Fruit fly (Drosophila melanogaster) whole organism, embryonic: ENCODE results near the gene CG4914.

Experiments
- Atf3 ChIP-seq: fragments of 200-800 bp; sonication (Bioruptor generic); optimal IDR thresholded peaks from 3 replicates; lab custom pipeline; 2016; ENCODE audit warnings: missing biosample characterization, missing genetic modification characterization
- C15 ChIP-seq: fragments of 200-800 bp; sonication (Bioruptor generic); IDR thresholded peaks from 3 replicates; pipeline ENCODE4 v1.3.6; 2022; ENCODE audit warnings: missing biosample characterization, missing genetic modification characterization
- CG10959 ChIP-seq: fragments of 200-800 bp; sonication (Bioruptor generic); IDR thresholded peaks from 2 replicates; pipeline ENCODE4 v1.3.6; 2022; ENCODE audit warnings: missing biosample characterization, missing genetic modification characterization
- CG12236 ChIP-seq: fragments of 200-800 bp; sonication (Bioruptor generic); optimal IDR thresholded peaks from 2 replicates; lab custom pipeline; 2016; ENCODE audit warnings: missing biosample characterization, missing genetic modification characterization
- CG12769 ChIP-seq: fragments of 200-800 bp; sonication (Bioruptor generic); optimal IDR thresholded peaks from 2 replicates; lab custom pipeline; 2019; ENCODE audit warnings: missing biosample characterization, mild to moderate bottlenecking, missing genetic modification characterization, moderate library complexity
- CG12942 ChIP-seq: fragments of 200-800 bp; sonication (Bioruptor generic); optimal IDR thresholded peaks from 3 replicates; lab custom pipeline; 2016; ENCODE audit warnings: missing biosample characterization, missing genetic modification characterization
- CG13296 ChIP-seq: fragments of 200-800 bp; sonication (Bioruptor generic); optimal IDR thresholded peaks from 3 replicates; lab custom pipeline; 2018; ENCODE audit warnings: missing biosample characterization, mild to moderate bottlenecking, missing genetic modification characterization
- CG13894 ChIP-seq: fragments of 200-800 bp; sonication (Bioruptor generic); optimal IDR thresholded peaks from 3 replicates; lab custom pipeline; 2018; ENCODE audit warnings: missing biosample characterization, mild to moderate bottlenecking, missing genetic modification characterization, moderate library complexity
- CG1529 ChIP-seq: fragments of 200-800 bp; sonication (Bioruptor generic); optimal IDR thresholded peaks from 3 replicates; lab custom pipeline; 2018; ENCODE audit warnings: missing biosample characterization, missing genetic modification characterization
- CG15601 ChIP-seq: fragments of 200-800 bp; sonication (Bioruptor generic); optimal IDR thresholded peaks from 3 replicates; lab custom pipeline; 2019; ENCODE audit warnings: missing biosample characterization, mild to moderate bottlenecking, missing genetic modification characterization, moderate library complexity
- CG18262 ChIP-seq: fragments of 200-800 bp; optimal IDR thresholded peaks from 3 replicates; lab custom pipeline; 2019; ENCODE audit warnings: missing biosample characterization, mild to moderate bottlenecking, missing genetic modification characterization, moderate library complexity
- CG1832 ChIP-seq: fragments of 200-800 bp; sonication (Bioruptor generic); optimal IDR thresholded peaks from 2 replicates; lab custom pipeline; 2017; ENCODE audit warnings: missing biosample characterization, mild to moderate bottlenecking, missing genetic modification characterization, inconsistent platforms
- CG18599 ChIP-seq: fragments of 200-800 bp; sonication (Bioruptor generic); optimal IDR thresholded peaks from 3 replicates; lab custom pipeline; 2017; ENCODE audit warnings: missing biosample characterization, missing genetic modification characterization, mild to moderate bottlenecking, moderate library complexity, missing genetic modification reagents
- CG34376 ChIP-seq: fragments of 200-800 bp; sonication (Bioruptor generic); optimal IDR thresholded peaks from 2 replicates; lab custom pipeline; 2018; ENCODE audit warnings: missing biosample characterization, mild to moderate bottlenecking, missing genetic modification characterization
- CG4328 ChIP-seq: fragments of 200-800 bp; sonication (Bioruptor generic); optimal IDR thresholded peaks from 3 replicates; lab custom pipeline; 2017; ENCODE audit warnings: missing biosample characterization, missing genetic modification reagents, missing genetic modification characterization
- CG5180 ChIP-seq: fragments of 200-800 bp; sonication (Bioruptor generic); optimal IDR thresholded peaks from 3 replicates; lab custom pipeline; 2017; ENCODE audit warnings: missing biosample characterization, missing genetic modification characterization, mild to moderate bottlenecking, moderate library complexity, missing genetic modification reagents
- CG7745 ChIP-seq: fragments of 200-800 bp; sonication (Bioruptor generic); optimal IDR thresholded peaks from 2 replicates; lab custom pipeline; 2018; ENCODE audit warnings: missing biosample characterization, mild to moderate bottlenecking, missing genetic modification characterization, moderate library complexity
- CG8359 ChIP-seq: fragments of 200-800 bp; sonication (Bioruptor generic); optimal IDR thresholded peaks from 2 replicates; lab custom pipeline; 2017; ENCODE audit warnings: missing biosample characterization, mild to moderate bottlenecking, missing genetic modification characterization, borderline replicate concordance
- CG8924 ChIP-seq: fragments of 200-800 bp; optimal IDR thresholded peaks from 3 replicates; lab custom pipeline; 2019; ENCODE audit warnings: missing biosample characterization, mild to moderate bottlenecking, missing genetic modification characterization, moderate library complexity
- CoRest ChIP-seq: fragments of 200-800 bp; sonication (Bioruptor generic); optimal IDR thresholded peaks from 3 replicates; lab custom pipeline; 2018; ENCODE audit warnings: missing biosample characterization, mild to moderate bottlenecking, missing genetic modification characterization, moderate library complexity
- ERR ChIP-seq: fragments of 200-800 bp; sonication (Bioruptor generic); optimal IDR thresholded peaks from 2 replicates; lab custom pipeline; 2016; ENCODE audit warnings: missing biosample characterization, missing genetic modification characterization
- Eip74EF ChIP-seq, 2 experiments: fragments of 200-800 bp in 1 of 2; fragments of >200 bp in 1 of 2; sonication (Bioruptor generic) in 1 of 2; optimal IDR thresholded peaks; 2 replicates each; lab custom pipeline; 2017 to 2019; ENCODE audit warnings: missing biosample characterization in 2 of 2, missing genetic modification characterization in 2 of 2, mild to moderate bottlenecking in 1 of 2, moderate library complexity in 1 of 2
- Ets65A ChIP-seq: fragments of 200-800 bp; sonication (Bioruptor generic); peaks from one replicate; lab custom pipeline; 2016; ENCODE audit warnings: missing biosample characterization, missing genetic modification characterization
- GATAe ChIP-seq: fragments of 200-800 bp; sonication (Bioruptor generic); conservative IDR thresholded peaks from 2 replicates; pipeline ENCODE4 v1.3.6; 2022; ENCODE audit warnings: missing biosample characterization, missing genetic modification characterization
- HLH4C ChIP-seq: fragments of 200-800 bp; sonication (Bioruptor generic); IDR thresholded peaks from 3 replicates; pipeline ENCODE4 v1.3.6; 2022; ENCODE audit warnings: missing biosample characterization, missing genetic modification characterization; ENCODE audit not compliant: partially characterized antibody
- Lim3 ChIP-seq: fragments of 200-800 bp; sonication (Bioruptor generic); IDR thresholded peaks from 2 replicates; pipeline ENCODE4 v1.3.6; 2022; ENCODE audit warnings: missing biosample characterization, missing genetic modification characterization
- MBD-R2 ChIP-seq: fragments of 200-800 bp; sonication (Bioruptor generic); IDR thresholded peaks from 2 replicates; pipeline ENCODE4 v1.3.6; 2022; ENCODE audit warnings: missing biosample characterization, missing genetic modification characterization
- Med ChIP-seq: fragments of 200-800 bp; sonication (Bioruptor generic); peaks from one replicate; lab custom pipeline; 2016; ENCODE audit warnings: missing biosample characterization, missing genetic modification characterization, mild to moderate bottlenecking, inconsistent platforms, moderate library complexity
- Neu2 ChIP-seq: fragments of 200-800 bp; sonication (Bioruptor generic); optimal IDR thresholded peaks from 3 replicates; lab custom pipeline; 2016; ENCODE audit warnings: missing biosample characterization, missing genetic modification characterization, borderline replicate concordance
- Pdp1 ChIP-seq, 2 experiments: fragments of 200-800 bp; sonication (Bioruptor generic); optimal IDR thresholded peaks; 3 replicates each; lab custom pipeline; 2016; ENCODE audit warnings: missing biosample characterization in 2 of 2, missing genetic modification characterization in 2 of 2, mild to moderate bottlenecking in 1 of 2, moderate library complexity in 1 of 2
- Usf ChIP-seq: fragments of 200-800 bp; sonication (Bioruptor generic); optimal IDR thresholded peaks from 2 replicates; lab custom pipeline; 2017; ENCODE audit warnings: missing genotype, missing biosample characterization, missing genetic modification characterization
- YL-1 ChIP-seq: fragments of 200-800 bp; sonication (Bioruptor generic); optimal IDR thresholded peaks from 3 replicates; lab custom pipeline; 2017; ENCODE audit warnings: missing biosample characterization, mild to moderate bottlenecking, missing genetic modification characterization
- aop ChIP-seq: fragments of 200-800 bp; sonication (Bioruptor generic); IDR thresholded peaks from 2 replicates; pipeline ENCODE4 v1.3.6; 2022; ENCODE audit warnings: missing biosample characterization, missing genetic modification characterization
- ash1 ChIP-seq: fragments of 200-800 bp; sonication (Bioruptor generic); optimal IDR thresholded peaks from 2 replicates; lab custom pipeline; 2018; ENCODE audit warnings: missing biosample characterization, mild to moderate bottlenecking, missing genetic modification characterization
- chm ChIP-seq: fragments of 200-800 bp; sonication (Bioruptor generic); IDR thresholded peaks from 2 replicates; pipeline ENCODE4 v1.3.6; 2022; ENCODE audit warnings: missing biosample characterization, missing genetic modification characterization
- crol ChIP-seq: fragments of 200-800 bp; sonication (Bioruptor generic); IDR thresholded peaks from 2 replicates; pipeline ENCODE4 v1.3.6; 2022; ENCODE audit warnings: missing biosample characterization, missing genetic modification characterization
- gcm ChIP-seq: fragments of 200-800 bp; sonication (Bioruptor generic); optimal IDR thresholded peaks from 2 replicates; lab custom pipeline; 2019; ENCODE audit warnings: missing biosample characterization, mild to moderate bottlenecking, missing genetic modification characterization, moderate library complexity
- hth ChIP-seq: fragments of >200 bp; optimal IDR thresholded peaks from 2 replicates; lab custom pipeline; 2017; ENCODE audit warnings: inconsistent platforms
- mirr ChIP-seq: fragments of 200-800 bp; sonication (Bioruptor generic); optimal IDR thresholded peaks from 3 replicates; lab custom pipeline; 2018; ENCODE audit warnings: missing biosample characterization, mild to moderate bottlenecking, missing genetic modification characterization
- oc ChIP-seq: fragments of 200-800 bp; sonication (Bioruptor generic); optimal IDR thresholded peaks from 2 replicates; lab custom pipeline; 2018; ENCODE audit warnings: missing biosample characterization, mild to moderate bottlenecking, missing genetic modification characterization, moderate library complexity
- ranshi ChIP-seq: fragments of 200-800 bp; sonication (Bioruptor generic); IDR thresholded peaks from 2 replicates; pipeline ENCODE4 v1.3.6; 2022; ENCODE audit warnings: missing biosample characterization, missing genetic modification characterization
- schlank ChIP-seq: fragments of 200-800 bp; sonication (Bioruptor generic); optimal IDR thresholded peaks from 2 replicates; lab custom pipeline; 2018; ENCODE audit warnings: missing biosample characterization, mild to moderate bottlenecking, missing genetic modification characterization
- sd ChIP-seq: fragments of 200-800 bp; sonication (Bioruptor generic); optimal IDR thresholded peaks from 3 replicates; lab custom pipeline; 2018; ENCODE audit warnings: missing biosample characterization, mild to moderate bottlenecking, missing genetic modification characterization, moderate library complexity
- sr ChIP-seq: fragments of 200-800 bp; sonication (Bioruptor generic); IDR thresholded peaks from 3 replicates; pipeline ENCODE4 v1.3.6; 2022; ENCODE audit warnings: missing biosample characterization, missing genetic modification characterization
- tll ChIP-seq, 2 experiments: fragments of 200-800 bp in 1 of 2; fragments of >200 bp in 1 of 2; sonication (Bioruptor generic) in 1 of 2; optimal IDR thresholded peaks; 2 replicates each; lab custom pipeline; 2017 to 2019; ENCODE audit warnings: missing biosample characterization in 2 of 2, missing genetic modification characterization in 2 of 2, mild to moderate bottlenecking in 1 of 2, moderate library complexity in 1 of 2
- trem ChIP-seq: fragments of 200-800 bp; optimal IDR thresholded peaks from 3 replicates; lab custom pipeline; 2019; ENCODE audit warnings: missing biosample characterization, mild to moderate bottlenecking, missing genetic modification characterization, moderate library complexity
- wdn ChIP-seq: fragments of 200-800 bp; sonication (Bioruptor generic); IDR thresholded peaks from 2 replicates; pipeline ENCODE4 v1.3.6; 2022; ENCODE audit warnings: missing biosample characterization, missing genetic modification characterization
- zfh1 ChIP-seq: fragments of 200-800 bp; sonication (Bioruptor generic); IDR thresholded peaks from 3 replicates; pipeline ENCODE4 v1.3.6; 2022; ENCODE audit warnings: missing biosample characterization, missing genetic modification characterization

Gene CG4914

dm6 chr3L:14655178-14655577, 22.8 kb downstream of the CG4914 start (continued):
- TF ChIP-seq hth (lab: Kevin White, UChicago) (no peak), wdn (GFP tag; lab: Robert Waterston, UW) (no peak), tll (GFP tag; optimal IDR thresholded peaks at IDR 0.05; lab: Kevin White, UChicago) (no peak), Usf (no peak), CG18262 (no peak), oc (tag; lab: Kevin White, UChicago) (peak; percentile 41), GATAe (no peak), CG12769 (tag; lab: Kevin White, UChicago) (peak; percentile 7), trem (tag; lab: Kevin White, UChicago) (no peak), CG8924 (tag; lab: Kevin White, UChicago) (no peak), CG15601 (tag; lab: Kevin White, UChicago) (no peak)

dm6 chr3L:14654737-14655136, 23.2 kb downstream of the CG4914 start:
- TF ChIP-seq gcm (GFP tag; lab: Kevin White, UChicago) (peak; percentile 19), aop (GFP tag; lab: Robert Waterston, UW) (no peak), sr (GFP tag; lab: Robert Waterston, UW) (peak; percentile 93), crol (GFP tag; lab: Robert Waterston, UW) (peak; percentile 35; the same call in 1 of the 2 replicates), Pdp1 (GFP tag; optimal IDR thresholded peaks at IDR 0.05; lab: Kevin White, UChicago) (peak in 1 of 2 experiments; percentile 2), CG7745 (no peak), zfh1 (GFP tag; lab: Robert Waterston, UW) (0 out of 3 replicates have a peak, but pooled peaks have one; percentile 7), CG4328 (GFP tag; lab: Kevin White, UChicago) (peak; percentile 53), CG1529 (GFP tag; lab: Kevin White, UChicago) (no peak), Lim3 (GFP tag; lab: Robert Waterston, UW) (no peak), CG5180 (GFP tag; lab: Kevin White, UChicago) (no peak), Eip74EF (GFP tag; optimal IDR thresholded peaks at IDR 0.05; lab: Kevin White, UChicago) (no peak), ranshi (GFP tag; lab: Robert Waterston, UW) (no peak), chm (GFP tag; lab: Robert Waterston, UW) (0 out of 2 replicates have a peak, but pooled peaks have one; percentile 21), sd (tag; lab: Kevin White, UChicago) (peak; percentile 30)
- TF ChIP-seq, all 482 proteins: peak for 8

dm6 chr3L:14652554-14652953, 25.4 kb downstream of the CG4914 start:
- TF ChIP-seq Neu2 (GFP tag; lab: Kevin White, UChicago) (no peak), CG18599 (GFP tag; lab: Kevin White, UChicago) (peak; percentile 72), CoRest (peak; percentile 82), HLH4C (no peak), ERR (GFP tag; lab: Kevin White, UChicago) (peak; percentile 48), ash1 (GFP tag; lab: Kevin White, UChicago) (no peak), CG12236 (peak; percentile 74), C15 (GFP tag; lab: Robert Waterston, UW) (no peak), mirr (GFP tag; lab: Kevin White, UChicago) (no peak), CG12942 (GFP tag; lab: Kevin White, UChicago) (peak; percentile 57), MBD-R2 (GFP tag; lab: Robert Waterston, UW) (0 out of 2 replicates have a peak, but pooled peaks have one; percentile 16), CG13296 (GFP tag; lab: Kevin White, UChicago) (no peak), CG8359 (GFP tag; lab: Kevin White, UChicago) (peak; percentile 61), schlank (tag; lab: Kevin White, UChicago) (no peak), CG1832 (no peak), Med (GFP tag; lab: Kevin White, UChicago) (peak; percentile 92), CG34376 (GFP tag; lab: Kevin White, UChicago) (no peak), Atf3 (peak; percentile 54), CG13894 (tag; lab: Kevin White, UChicago) (no peak), YL-1 (no peak), CG10959 (peak; percentile 80), Ets65A (peak; percentile 90)
